Fruit fly (Drosophila melanogaster) whole organism, embryonic: Measurements from ENCODE around the gene CG9672.

Source experiments
- Awh ChIP-seq: fragments of 200-800 bp; sonication (Bioruptor generic); IDR thresholded peaks from 2 replicates; pipeline ENCODE4, ENCODE4 v1.3.6; 2022; ENCODE audit warnings: missing biosample characterization, missing genetic modification characterization
- danr ChIP-seq: fragments of 200-800 bp; sonication (Bioruptor generic); IDR thresholded peaks from 2 replicates; pipeline ENCODE4 v1.3.6; 2022; ENCODE audit warnings: missing biosample characterization, missing genetic modification characterization
- hbn ChIP-seq: fragments of 200-800 bp; sonication (Bioruptor generic); IDR thresholded peaks from 2 replicates; pipeline ENCODE4 v1.3.6; 2022; ENCODE audit warnings: missing biosample characterization, missing genetic modification characterization; ENCODE audit not compliant: partially characterized antibody
- psq ChIP-seq: fragments of 200-800 bp; sonication (Bioruptor generic); optimal IDR thresholded peaks from 2 replicates; lab custom pipeline; 2017; ENCODE audit warnings: missing biosample characterization, missing genetic modification characterization
- pum ChIP-seq: fragments of 200-800 bp; sonication (Bioruptor generic); optimal IDR thresholded peaks from 2 replicates; lab custom pipeline; 2016; ENCODE audit warnings: missing biosample characterization, missing genetic modification characterization
- vfl ChIP-seq: fragments of 200-800 bp; sonication (Bioruptor generic); optimal IDR thresholded peaks from 2 replicates; lab custom pipeline; 2016; ENCODE audit warnings: missing biosample characterization, missing genetic modification characterization

DNA sequence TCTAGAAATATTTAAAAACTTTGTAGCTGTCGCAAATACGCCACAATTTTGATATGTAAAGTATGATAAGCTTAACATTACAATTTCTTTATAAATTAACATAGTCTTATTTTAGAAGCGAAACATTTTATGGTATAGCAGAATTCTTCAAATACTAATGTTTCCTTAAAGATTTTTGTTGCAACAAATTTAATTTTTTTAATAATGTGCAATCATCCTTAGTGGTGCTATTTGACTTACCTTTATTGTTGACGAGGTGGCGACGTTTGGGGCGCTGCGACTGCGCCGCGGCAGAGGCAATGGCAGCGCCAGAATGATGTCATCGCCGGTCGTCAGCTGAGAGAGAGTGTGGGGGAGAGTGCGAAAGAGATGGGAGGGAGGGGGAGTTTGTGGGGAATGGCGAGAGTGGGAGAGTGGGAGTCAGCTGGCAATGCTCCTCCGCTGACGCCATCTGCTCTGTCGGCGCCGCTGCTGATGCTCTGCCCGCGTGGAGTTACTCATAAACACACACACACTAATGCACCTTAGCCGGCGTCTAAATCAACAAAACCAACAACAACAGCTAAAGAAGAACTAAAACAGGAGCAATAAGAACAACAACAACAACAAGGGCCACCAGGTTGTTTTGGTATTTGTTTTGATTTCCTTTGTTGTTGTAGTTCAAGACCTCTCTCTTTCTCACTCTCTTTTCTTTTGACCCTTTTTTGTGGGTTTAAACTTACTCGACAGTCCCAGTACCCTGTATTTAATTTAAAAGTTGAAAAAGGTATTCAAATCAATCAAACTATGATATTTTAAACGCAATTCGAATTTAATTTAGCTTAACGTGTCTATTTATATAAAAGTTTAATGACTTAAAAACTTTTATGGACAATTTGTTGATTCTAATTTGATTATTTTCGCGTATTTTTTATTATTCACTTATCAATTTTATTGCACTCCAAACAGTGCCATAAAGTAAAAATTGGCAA, 16.8 kb upstream of the CG9672 start:
- TF ChIP-seq vfl (GFP tag; lab: Kevin White, UChicago) (peak; percentile 37), danr (GFP tag; lab: Robert Waterston, UW) (no peak), psq (GFP tag; lab: Kevin White, UChicago) (no peak), hbn (GFP tag; lab: Robert Waterston, UW) (no peak), pum (GFP tag; lab: Kevin White, UChicago) (peak; percentile 10), Awh (GFP tag; lab: Robert Waterston, UW) (peak; percentile 55)
